Fruit fly (Drosophila melanogaster) whole organism, embryonic: ENCODE results near the gene Cpr30F.

Source experiments
- Adf1 ChIP-seq: fragments of 200-800 bp; sonication (Bioruptor generic); IDR thresholded peaks from 2 replicates; pipeline ENCODE4 v1.3.6; 2022; ENCODE audit warnings: missing biosample characterization, missing genetic modification characterization
- Bdp1 ChIP-seq: fragments of 200-800 bp; sonication (Bioruptor generic); optimal IDR thresholded peaks from 3 replicates; lab custom pipeline; 2016; ENCODE audit warnings: missing biosample characterization, missing genetic modification characterization
- BtbVII ChIP-seq: fragments of 200-800 bp; sonication (Bioruptor generic); optimal IDR thresholded peaks from 3 replicates; lab custom pipeline; 2017; ENCODE audit warnings: missing biosample characterization, mild to moderate bottlenecking, missing genetic modification characterization
- CG12391 ChIP-seq: fragments of 200-800 bp; sonication (Bioruptor generic); optimal IDR thresholded peaks from 3 replicates; lab custom pipeline; 2018; ENCODE audit warnings: missing biosample characterization, mild to moderate bottlenecking, missing genetic modification characterization, moderate library complexity
- CG12744 ChIP-seq: fragments of 200-800 bp; sonication (Bioruptor generic); optimal IDR thresholded peaks from 2 replicates; lab custom pipeline; 2016; ENCODE audit warnings: missing biosample characterization, missing genetic modification characterization
- CG13123 ChIP-seq: fragments of 200-800 bp; sonication (Bioruptor generic); optimal IDR thresholded peaks from 2 replicates; lab custom pipeline; 2016; ENCODE audit warnings: missing biosample characterization, missing genetic modification characterization
- CG17612 ChIP-seq: fragments of 200-800 bp; sonication (Bioruptor generic); IDR thresholded peaks from 2 replicates; pipeline ENCODE4 v1.3.6; 2022; ENCODE audit warnings: missing biosample characterization, missing genetic modification characterization
- CG18011 ChIP-seq: fragments of 200-800 bp; sonication (Bioruptor generic); optimal IDR thresholded peaks from 2 replicates; lab custom pipeline; 2017; ENCODE audit warnings: missing biosample characterization, missing genetic modification characterization, mild to moderate bottlenecking, moderate library complexity, missing genotype
- CG18476 ChIP-seq: fragments of 200-800 bp; sonication (Bioruptor generic); optimal IDR thresholded peaks from 2 replicates; lab custom pipeline; 2016; ENCODE audit warnings: missing biosample characterization, mild to moderate bottlenecking, missing genetic modification characterization
- CG31365 ChIP-seq: fragments of 200-800 bp; sonication (Bioruptor generic); optimal IDR thresholded peaks from 2 replicates; lab custom pipeline; 2018; ENCODE audit warnings: missing biosample characterization, mild to moderate bottlenecking, missing genetic modification characterization
- CG31441 ChIP-seq: fragments of 200-800 bp; sonication (Bioruptor generic); IDR thresholded peaks from 2 replicates; pipeline ENCODE4 v1.3.6; 2022; ENCODE audit warnings: missing biosample characterization, missing genetic modification characterization
- CG4730 ChIP-seq: fragments of 200-800 bp; sonication (Bioruptor generic); IDR thresholded peaks from 2 replicates; pipeline ENCODE4 v1.3.6; 2022; ENCODE audit warnings: missing biosample characterization, missing genetic modification characterization
- CG6272 ChIP-seq: fragments of 200-800 bp; sonication (Bioruptor generic); IDR thresholded peaks from 2 replicates; pipeline ENCODE4 v1.3.6; 2022; ENCODE audit warnings: missing biosample characterization, missing genetic modification characterization
- CG6765 ChIP-seq: fragments of 200-800 bp; sonication (Bioruptor generic); optimal IDR thresholded peaks from 3 replicates; lab custom pipeline; 2017; ENCODE audit warnings: missing biosample characterization, mild to moderate bottlenecking, missing genetic modification characterization
- CG6813 ChIP-seq: fragments of 200-800 bp; sonication (Bioruptor generic); optimal IDR thresholded peaks from 2 replicates; lab custom pipeline; 2017; ENCODE audit warnings: missing biosample characterization, missing genetic modification characterization, mild to moderate bottlenecking, moderate library complexity, missing genetic modification reagents
- CG7357 ChIP-seq: fragments of 200-800 bp; sonication (Bioruptor generic); IDR thresholded peaks from 3 replicates; pipeline ENCODE4 v1.3.6; 2022; ENCODE audit warnings: missing biosample characterization, missing genetic modification characterization
- D19B ChIP-seq: fragments of 200-800 bp; sonication (Bioruptor generic); optimal IDR thresholded peaks from 2 replicates; lab custom pipeline; 2017; ENCODE audit warnings: missing biosample characterization, mild to moderate bottlenecking, missing genetic modification characterization
- Dip2 ChIP-seq: fragments of 200-800 bp; sonication (Bioruptor generic); IDR thresholded peaks from 2 replicates; pipeline ENCODE4 v1.3.6; 2022; ENCODE audit warnings: missing biosample characterization, missing genetic modification characterization
- Fer1 ChIP-seq: fragments of 200-800 bp; sonication (Bioruptor generic); optimal IDR thresholded peaks from 2 replicates; lab custom pipeline; 2017; ENCODE audit warnings: missing biosample characterization, mild to moderate bottlenecking, missing genetic modification characterization
- HLH54F ChIP-seq: fragments of 200-800 bp; sonication (Bioruptor generic); optimal IDR thresholded peaks from 3 replicates; lab custom pipeline; 2016; ENCODE audit warnings: missing biosample characterization, missing genetic modification characterization
- HLHmδ ChIP-seq: fragments of 200-800 bp; sonication (Bioruptor generic); optimal IDR thresholded peaks from 2 replicates; lab custom pipeline; 2018; ENCODE audit warnings: missing biosample characterization, mild to moderate bottlenecking, missing genetic modification characterization, moderate library complexity
- Hmr ChIP-seq: fragments of 200-800 bp; sonication (Bioruptor generic); optimal IDR thresholded peaks from 3 replicates; lab custom pipeline; 2017; ENCODE audit warnings: mild to moderate bottlenecking, missing biosample characterization, missing genetic modification reagents, missing genetic modification characterization
- Med ChIP-seq: fragments of 200-800 bp; sonication (Bioruptor generic); peaks from one replicate; lab custom pipeline; 2016; ENCODE audit warnings: missing biosample characterization, missing genetic modification characterization, mild to moderate bottlenecking, inconsistent platforms, moderate library complexity
- NC2α ChIP-seq: fragments of 200-800 bp; sonication (Bioruptor generic); optimal IDR thresholded peaks from 2 replicates; lab custom pipeline; 2016; ENCODE audit warnings: missing biosample characterization, missing genetic modification characterization
- NK7.1 ChIP-seq: fragments of 200-800 bp; sonication (Bioruptor generic); optimal IDR thresholded peaks from 3 replicates; lab custom pipeline; 2016; ENCODE audit warnings: missing biosample characterization, missing genetic modification characterization
- Ravus ChIP-seq: fragments of 200-800 bp; sonication (Bioruptor generic); IDR thresholded peaks from 2 replicates; pipeline ENCODE4 v1.3.6; 2022; ENCODE audit warnings: missing biosample characterization, missing genetic modification characterization
- Rfx ChIP-seq: fragments of 200-800 bp; sonication (Bioruptor generic); IDR thresholded peaks from 2 replicates; pipeline ENCODE4 v1.3.6; 2022; ENCODE audit warnings: missing biosample characterization, missing genetic modification characterization
- Sry-β ChIP-seq: fragments of 200-800 bp; sonication (Bioruptor generic); optimal IDR thresholded peaks from 2 replicates; lab custom pipeline; 2018; ENCODE audit warnings: missing biosample characterization, mild to moderate bottlenecking, missing genetic modification characterization, moderate library complexity
- Stat92E ChIP-seq, 3 experiments: fragments of >200 bp in 2 of 3; fragments of 200-800 bp in 1 of 3; sonication (Bioruptor generic) in 1 of 3; optimal IDR thresholded peaks; 2 replicates each; lab custom pipeline; 2017 to 2019; ENCODE audit warnings: missing biosample characterization in 3 of 3, missing genetic modification characterization in 3 of 3, mild to moderate bottlenecking in 1 of 3, moderate library complexity in 1 of 3
- br ChIP-seq: fragments of >200 bp; optimal IDR thresholded peaks from 2 replicates; lab custom pipeline; 2017
- chm ChIP-seq: fragments of 200-800 bp; sonication (Bioruptor generic); IDR thresholded peaks from 2 replicates; pipeline ENCODE4 v1.3.6; 2022; ENCODE audit warnings: missing biosample characterization, missing genetic modification characterization
- danr ChIP-seq: fragments of 200-800 bp; sonication (Bioruptor generic); IDR thresholded peaks from 2 replicates; pipeline ENCODE4 v1.3.6; 2022; ENCODE audit warnings: missing biosample characterization, missing genetic modification characterization
- dmrt11E ChIP-seq: fragments of 200-800 bp; sonication (Bioruptor generic); optimal IDR thresholded peaks from 3 replicates; lab custom pipeline; 2018; ENCODE audit warnings: missing biosample characterization, mild to moderate bottlenecking, missing genetic modification characterization, moderate library complexity
- emc ChIP-seq: fragments of 200-800 bp; sonication (Bioruptor generic); optimal IDR thresholded peaks from 2 replicates; lab custom pipeline; 2016; ENCODE audit warnings: missing biosample characterization, missing genetic modification characterization
- gcm2 ChIP-seq: fragments of 200-800 bp; sonication (Bioruptor generic); optimal IDR thresholded peaks from 2 replicates; lab custom pipeline; 2016; ENCODE audit warnings: missing biosample characterization, missing genetic modification characterization
- grn ChIP-seq: fragments of 200-800 bp; sonication (Bioruptor generic); optimal IDR thresholded peaks from 3 replicates; lab custom pipeline; 2017; ENCODE audit warnings: missing biosample characterization, missing genetic modification characterization
- hkb ChIP-seq, 2 experiments: fragments of 200-800 bp in 1 of 2; fragments of >200 bp in 1 of 2; sonication (Bioruptor generic) in 1 of 2; IDR thresholded peaks in 1 of 2; optimal IDR thresholded peaks in 1 of 2; 2 replicates each; pipeline versions ENCODE4 v1.3.6 to Lab custom; 2017 to 2022; ENCODE audit warnings: missing biosample characterization in 1 of 2, missing genetic modification characterization in 1 of 2
- ind ChIP-seq: fragments of 200-800 bp; sonication (Bioruptor generic); optimal IDR thresholded peaks from 3 replicates; lab custom pipeline; 2016; ENCODE audit warnings: missing biosample characterization, missing genetic modification characterization
- jing ChIP-seq: fragments of 200-800 bp; sonication (Bioruptor generic); optimal IDR thresholded peaks from 2 replicates; lab custom pipeline; 2018; ENCODE audit warnings: missing biosample characterization, mild to moderate bottlenecking, missing genetic modification characterization
- mam ChIP-seq: fragments of 200-800 bp; sonication (Bioruptor generic); optimal IDR thresholded peaks from 3 replicates; lab custom pipeline; 2016; ENCODE audit warnings: missing biosample characterization, missing genetic modification characterization
- mirr ChIP-seq: fragments of 200-800 bp; sonication (Bioruptor generic); optimal IDR thresholded peaks from 3 replicates; lab custom pipeline; 2018; ENCODE audit warnings: missing biosample characterization, mild to moderate bottlenecking, missing genetic modification characterization
- onecut ChIP-seq: fragments of 200-800 bp; sonication (Bioruptor generic); IDR thresholded peaks from 2 replicates; pipeline ENCODE4 v1.3.6; 2022; ENCODE audit warnings: missing biosample characterization, missing genetic modification characterization
- org-1 ChIP-seq: fragments of 200-800 bp; sonication (Bioruptor generic); optimal IDR thresholded peaks from 2 replicates; lab custom pipeline; 2017; ENCODE audit warnings: missing biosample characterization, missing genetic modification characterization
- pita ChIP-seq: fragments of 200-800 bp; sonication (Bioruptor generic); optimal IDR thresholded peaks from 2 replicates; lab custom pipeline; 2017; ENCODE audit warnings: missing biosample characterization, mild to moderate bottlenecking, missing genetic modification characterization
- prd ChIP-seq, 3 experiments: fragments of >200 bp in 2 of 3; fragments of 200-800 bp in 1 of 3; sonication (Bioruptor generic) in 1 of 3; optimal IDR thresholded peaks in 2 of 3; IDR thresholded peaks in 1 of 3; 2 replicates in 2 of 3; 3 replicates in 1 of 3; pipeline versions ENCODE4 v1.3.6 to Lab custom; 2017 to 2022; ENCODE audit warnings: missing biosample characterization in 1 of 3, missing genetic modification characterization in 1 of 3
- rib ChIP-seq: fragments of 200-800 bp; sonication (Bioruptor generic); IDR thresholded peaks from 2 replicates; pipeline ENCODE4 v1.3.6; 2022; ENCODE audit warnings: missing biosample characterization, missing genetic modification characterization
- row ChIP-seq: fragments of 200-800 bp; sonication (Bioruptor generic); IDR thresholded peaks from 3 replicates; pipeline ENCODE4 v1.3.6; 2022; ENCODE audit warnings: missing biosample characterization, missing genetic modification characterization
- shn ChIP-seq: fragments of 200-800 bp; sonication (Bioruptor generic); optimal IDR thresholded peaks from 3 replicates; lab custom pipeline; 2016; ENCODE audit warnings: missing biosample characterization, missing genetic modification characterization
- slou ChIP-seq: fragments of 200-800 bp; sonication (Bioruptor generic); optimal IDR thresholded peaks from 3 replicates; lab custom pipeline; 2016; ENCODE audit warnings: missing biosample characterization, missing genetic modification characterization
- sug ChIP-seq: fragments of 200-800 bp; optimal IDR thresholded peaks from 2 replicates; lab custom pipeline; 2019; ENCODE audit warnings: missing biosample characterization, mild to moderate bottlenecking, missing genetic modification characterization, moderate library complexity
- zfh1 ChIP-seq: fragments of 200-800 bp; sonication (Bioruptor generic); IDR thresholded peaks from 3 replicates; pipeline ENCODE4 v1.3.6; 2022; ENCODE audit warnings: missing biosample characterization, missing genetic modification characterization

The Cpr30F gene

dm6 chr2L:9897296-9897695, 35.7 kb downstream of the Cpr30F start, which contains the start of gene RpS2 (continued):
- no peak for TF ChIP-seq CG6765 (GFP tag; lab: Kevin White, UChicago)
- TF ChIP-seq D19B: no peak
- TF ChIP-seq Bdp1 (GFP tag; lab: Kevin White, UChicago): no peak
- no peak for TF ChIP-seq NK7.1 (GFP tag; lab: Kevin White, UChicago)
- no peak for TF ChIP-seq hkb (optimal IDR thresholded peaks at IDR 0.05; lab: Kevin White, UChicago)
- TF ChIP-seq hkb (GFP tag; IDR thresholded peaks at IDR 0.05; lab: Robert Waterston, UW): peak; percentile 22; the same call in 1 of the 2 replicates
- no peak for TF ChIP-seq jing (GFP tag; lab: Kevin White, UChicago)
- peak; percentile 43 for TF ChIP-seq CG6272 (GFP tag; lab: Robert Waterston, UW)
- no peak for TF ChIP-seq shn (GFP tag; lab: Kevin White, UChicago)
- peak; percentile 85 for TF ChIP-seq Hmr (GFP tag; lab: Kevin White, UChicago)
- TF ChIP-seq slou: peak; percentile 28
- no peak for TF ChIP-seq emc (GFP tag; lab: Kevin White, UChicago)
- TF ChIP-seq zfh1: no peak
- no peak for TF ChIP-seq br
- peak; percentile 47; the same call in 1 of the 2 replicates for TF ChIP-seq onecut
- TF ChIP-seq CG18011 (GFP tag; lab: Kevin White, UChicago): no peak
- TF ChIP-seq rib (GFP tag; lab: Robert Waterston, UW): no peak; the same call in 1 of the 2 replicates
- TF ChIP-seq prd (optimal IDR thresholded peaks at IDR 0.05; lab: Kevin White, UChicago): no peak
- TF ChIP-seq prd (GFP tag; IDR thresholded peaks at IDR 0.05; lab: Robert Waterston, UW): no peak
- TF ChIP-seq CG17612 (GFP tag; lab: Robert Waterston, UW): no peak
- peak; percentile 54 for TF ChIP-seq mirr
- no peak for TF ChIP-seq CG31365 (tag; lab: Kevin White, UChicago)
- TF ChIP-seq CG4730: no peak
- TF ChIP-seq NC2α (GFP tag; lab: Kevin White, UChicago): no peak
- TF ChIP-seq CG18476: no peak
- peak; percentile 40; the same call in 1 of the 2 replicates for TF ChIP-seq Adf1 (GFP tag; lab: Robert Waterston, UW)
- TF ChIP-seq BtbVII: no peak
- peak; percentile 67 for TF ChIP-seq Rfx (GFP tag; lab: Robert Waterston, UW)
- no peak for TF ChIP-seq org-1
- TF ChIP-seq ind (GFP tag; lab: Kevin White, UChicago): no peak
- TF ChIP-seq row (GFP tag; lab: Robert Waterston, UW): peak; percentile 83
- TF ChIP-seq HLHmδ (GFP tag; lab: Kevin White, UChicago): peak; percentile 52
- no peak for TF ChIP-seq gcm2 (GFP tag; lab: Kevin White, UChicago)
- TF ChIP-seq CG12391: peak; percentile 65
- peak; percentile 87 for TF ChIP-seq chm (GFP tag; lab: Robert Waterston, UW)
- peak; percentile 36 for TF ChIP-seq CG13123 (GFP tag; lab: Kevin White, UChicago)
- TF ChIP-seq mam: no peak
- no peak for TF ChIP-seq Dip2
- no peak for TF ChIP-seq CG12744
- TF ChIP-seq CG6813 (GFP tag; lab: Kevin White, UChicago): no peak
- peak in 1 of 3 experiments; percentile 22 for TF ChIP-seq Stat92E (GFP tag; optimal IDR thresholded peaks at IDR 0.05; lab: Kevin White, UChicago)
- peak; percentile 29 for TF ChIP-seq dmrt11E
- TF ChIP-seq HLH54F (GFP tag; lab: Kevin White, UChicago): peak; percentile 13
- peak; percentile 37 for TF ChIP-seq grn (GFP tag; lab: Kevin White, UChicago)
- TF ChIP-seq Med: peak; percentile 79
- TF ChIP-seq CG7357 (GFP tag; lab: Robert Waterston, UW): no peak
- peak; percentile 59 for TF ChIP-seq Sry-β (GFP tag; lab: Kevin White, UChicago)
- TF ChIP-seq sug: peak; percentile 26
- TF ChIP-seq Fer1 (GFP tag; lab: Kevin White, UChicago): peak; percentile 52
- no peak for TF ChIP-seq danr (GFP tag; lab: Robert Waterston, UW)
- TF ChIP-seq Ravus (GFP tag; lab: Robert Waterston, UW): no peak
- TF ChIP-seq CG31441 (GFP tag; lab: Robert Waterston, UW): peak; percentile 43; the same call in 1 of the 2 replicates
- TF ChIP-seq pita: no peak
